Worm (Caenorhabditis elegans) whole organism, young adult: ENCODE measurements around the gene nex-1.

Source experiments
- B0019.2 ChIP-seq: fragments of 200-800 bp; sonication (Bioruptor generic); conservative IDR thresholded peaks from 2 replicates; pipeline ENCODE4 v1.3.6; 2022; ENCODE audit warnings: missing genetic modification reagents, missing genetic modification characterization, missing compliant biosample characterization
- C06A6.2 ChIP-seq: fragments of 200-800 bp; sonication (Bioruptor generic); conservative IDR thresholded peaks from 2 replicates; pipeline ENCODE4 v1.3.6; 2022; ENCODE audit warnings: missing genetic modification characterization, missing compliant biosample characterization
- D2030.7 ChIP-seq: fragments of 200-800 bp; sonication (Bioruptor generic); IDR thresholded peaks from 2 replicates; pipeline ENCODE4 v1.3.6; 2022; ENCODE audit warnings: missing genetic modification reagents, missing genetic modification characterization, missing compliant biosample characterization
- F33H1.4 ChIP-seq: fragments of 200-800 bp; sonication (Bioruptor generic); IDR thresholded peaks from 2 replicates; pipeline ENCODE4 v1.3.6; 2022; ENCODE audit warnings: missing genetic modification reagents, missing genetic modification characterization, missing compliant biosample characterization
- K11D2.4 ChIP-seq: fragments of 200-800 bp; sonication (Bioruptor generic); IDR thresholded peaks from 2 replicates; pipeline ENCODE4 v1.3.6; 2022; ENCODE audit warnings: missing genetic modification reagents, missing genetic modification characterization, missing compliant biosample characterization
- T26A5.8 ChIP-seq: sonication (generic microtip); optimal IDR thresholded peaks from 2 replicates; lab custom pipeline; 2016; ENCODE audit warnings: missing genetic modification characterization, missing compliant biosample characterization
- Y53G8AR.9 ChIP-seq: fragments of 200-800 bp; sonication (Bioruptor generic); conservative IDR thresholded peaks from 2 replicates; pipeline ENCODE4 v1.3.6; 2022; ENCODE audit warnings: missing genetic modification reagents, missing genetic modification characterization, missing compliant biosample characterization
- Y67H2A.10 ChIP-seq: fragments of 200-800 bp; sonication (Bioruptor generic); conservative IDR thresholded peaks from 2 replicates; pipeline ENCODE4 v1.3.6; 2022; ENCODE audit warnings: missing genetic modification reagents, missing genetic modification characterization, missing compliant biosample characterization
- ZK185.1 ChIP-seq: sonication (generic microtip); optimal IDR thresholded peaks from 2 replicates; lab custom pipeline; 2016; ENCODE audit warnings: mild to moderate bottlenecking, missing genetic modification characterization, missing compliant biosample characterization; ENCODE audit not compliant: poor library complexity, severe bottlenecking
- athp-1 ChIP-seq: sonication (generic microtip); optimal IDR thresholded peaks from 2 replicates; lab custom pipeline; 2017; ENCODE audit warnings: mild to moderate bottlenecking, missing genetic modification characterization, missing compliant biosample characterization
- attf-3 ChIP-seq: fragments of 200-800 bp; sonication (Bioruptor generic); conservative IDR thresholded peaks from 2 replicates; pipeline ENCODE4 v1.3.6; 2022; ENCODE audit warnings: missing genetic modification reagents, missing genetic modification characterization, missing compliant biosample characterization
- attf-5 ChIP-seq: fragments of 200-800 bp; sonication (Bioruptor generic); optimal IDR thresholded peaks from 2 replicates; lab custom pipeline; 2018; ENCODE audit warnings: mild to moderate bottlenecking, missing genetic modification characterization, missing compliant biosample characterization
- bed-2 ChIP-seq: fragments of 200-800 bp; sonication (Bioruptor generic); IDR thresholded peaks from 2 replicates; pipeline ENCODE4 v1.3.6; 2022; ENCODE audit warnings: missing genetic modification reagents, missing genetic modification characterization, missing compliant biosample characterization
- cebp-1 ChIP-seq, 2 experiments: fragments of 200-800 bp in 1 of 2; sonication (Bioruptor generic) in 1 of 2; sonication (generic microtip) in 1 of 2; IDR thresholded peaks in 1 of 2; optimal IDR thresholded peaks in 1 of 2; 2 replicates each; pipeline versions ENCODE4 v1.3.6 to Lab custom; 2017 to 2022; ENCODE audit warnings: missing compliant biosample characterization in 2 of 2, missing genetic modification characterization in 2 of 2, mild to moderate bottlenecking in 1 of 2, missing genetic modification reagents in 1 of 2, moderate library complexity in 1 of 2
- cebp-2 ChIP-seq: fragments of 200-800 bp; sonication (Bioruptor generic); IDR thresholded peaks from 2 replicates; pipeline ENCODE4 v1.3.6; 2022; ENCODE audit warnings: missing genetic modification characterization, missing compliant biosample characterization
- ceh-100 ChIP-seq: fragments of 200-800 bp; sonication (Bioruptor generic); IDR thresholded peaks from 2 replicates; pipeline ENCODE4 v1.3.6; 2022; ENCODE audit warnings: missing genetic modification reagents, missing genetic modification characterization, missing compliant biosample characterization
- dox-1 ChIP-seq: fragments of 200-800 bp; sonication (Bioruptor generic); IDR thresholded peaks from 2 replicates; pipeline ENCODE4 v1.3.6; 2022; ENCODE audit warnings: missing genetic modification reagents, missing genetic modification characterization, missing compliant biosample characterization
- egl-44 ChIP-seq: fragments of 200-800 bp; sonication (Bioruptor generic); IDR thresholded peaks from 2 replicates; pipeline ENCODE4 v1.3.6; 2022; ENCODE audit warnings: missing genetic modification reagents, missing genetic modification characterization, missing compliant biosample characterization
- egrh-3 ChIP-seq: fragments of 200-800 bp; sonication (Bioruptor generic); IDR thresholded peaks from 2 replicates; pipeline ENCODE4 v1.3.6; 2022; ENCODE audit warnings: missing genetic modification reagents, missing genetic modification characterization, missing compliant biosample characterization
- ekl-4 ChIP-seq: fragments of 200-800 bp; sonication (Bioruptor generic); IDR thresholded peaks from 2 replicates; pipeline ENCODE4 v1.3.6; 2022; ENCODE audit warnings: missing genetic modification reagents, missing genetic modification characterization, missing compliant biosample characterization
- gei-17 ChIP-seq: fragments of 200-800 bp; sonication (Bioruptor generic); optimal IDR thresholded peaks from 2 replicates; lab custom pipeline; 2018; ENCODE audit warnings: mild to moderate bottlenecking, missing genetic modification characterization, missing compliant biosample characterization
- hmg-1.2 ChIP-seq: fragments of 200-800 bp; sonication (Bioruptor generic); IDR thresholded peaks from 2 replicates; pipeline ENCODE4 v1.3.6; 2022; ENCODE audit warnings: missing genetic modification reagents, missing genetic modification characterization, missing compliant biosample characterization
- lin-40 ChIP-seq: sonication (generic microtip); optimal IDR thresholded peaks from 2 replicates; lab custom pipeline; 2016; ENCODE audit warnings: missing genetic modification characterization, mild to moderate bottlenecking, missing compliant biosample characterization, missing genotype, missing genetic modification reagents
- lin-54 ChIP-seq: fragments of 200-800 bp; sonication (Bioruptor generic); optimal IDR thresholded peaks from 2 replicates; lab custom pipeline; 2018; ENCODE audit warnings: mild to moderate bottlenecking, missing genetic modification characterization, missing compliant biosample characterization
- lsl-1 ChIP-seq: fragments of 200-800 bp; sonication (Bioruptor generic); optimal IDR thresholded peaks from 2 replicates; lab custom pipeline; 2018; ENCODE audit warnings: mild to moderate bottlenecking, missing genetic modification characterization, moderate library complexity, missing compliant biosample characterization
- madf-10 ChIP-seq: sonication (generic microtip); optimal IDR thresholded peaks from 2 replicates; lab custom pipeline; 2016; ENCODE audit warnings: mild to moderate bottlenecking, missing genetic modification characterization, missing compliant biosample characterization
- madf-6 ChIP-seq: fragments of 200-800 bp; sonication (Bioruptor generic); IDR thresholded peaks from 2 replicates; pipeline ENCODE4 v1.3.6; 2022; ENCODE audit warnings: missing genetic modification reagents, missing genetic modification characterization, missing compliant biosample characterization
- mcd-1 ChIP-seq: fragments of 200-800 bp; sonication (Bioruptor generic); IDR thresholded peaks from 2 replicates; pipeline ENCODE4 v1.3.6; 2022; ENCODE audit warnings: missing genetic modification reagents, missing genetic modification characterization, missing compliant biosample characterization
- nfyb-1 ChIP-seq: fragments of 200-800 bp; sonication (Bioruptor generic); IDR thresholded peaks from 2 replicates; pipeline ENCODE4 v1.3.6; 2022; ENCODE audit warnings: missing genetic modification reagents, missing genetic modification characterization, missing compliant biosample characterization
- nhr-179 ChIP-seq: sonication (generic microtip); optimal IDR thresholded peaks from 2 replicates; lab custom pipeline; 2016; ENCODE audit warnings: mild to moderate bottlenecking, missing genetic modification characterization, missing compliant biosample characterization
- nhr-80 ChIP-seq: sonication (generic microtip); optimal IDR thresholded peaks from 2 replicates; lab custom pipeline; 2016; ENCODE audit warnings: missing genetic modification characterization, missing compliant biosample characterization
- rcor-1 ChIP-seq: fragments of 200-800 bp; sonication (Bioruptor generic); IDR thresholded peaks from 2 replicates; pipeline ENCODE4 v1.3.6; 2022; ENCODE audit warnings: missing genetic modification reagents, missing genetic modification characterization, missing compliant biosample characterization
- repo-1 ChIP-seq: sonication (generic microtip); optimal IDR thresholded peaks from 2 replicates; lab custom pipeline; 2017; ENCODE audit warnings: mild to moderate bottlenecking, missing genetic modification characterization, missing compliant biosample characterization
- rpc-1 ChIP-seq, 2 experiments: fragments of 150-350 bp in 1 of 2; sonication (generic microtip) in 1 of 2; optimal IDR thresholded peaks; 2 replicates each; lab custom pipeline; 2014 to 2018; ENCODE audit warnings: missing biosample characterization in 1 of 2, missing genetic modification characterization in 1 of 2, missing genetic modification reagents in 1 of 2, missing genotype in 1 of 2
- snpc-3.4 ChIP-seq: sonication (generic microtip); optimal IDR thresholded peaks from 2 replicates; lab custom pipeline; 2017; ENCODE audit warnings: missing genetic modification characterization, mild to moderate bottlenecking, missing compliant biosample characterization, antibody characterized with exemption, moderate library complexity, missing genotype, missing genetic modification reagents
- snpc-4 ChIP-seq, 5 experiments: fragments of 150-350 bp in 1 of 5; sonication (generic microtip) in 4 of 5; optimal IDR thresholded peaks; 2 replicates each; lab custom pipeline; 2014 to 2018; ENCODE audit warnings: missing genetic modification characterization in 5 of 5, missing biosample characterization in 3 of 5, antibody characterized with exemption in 2 of 5, mild to moderate bottlenecking in 2 of 5, missing compliant biosample characterization in 2 of 5, missing genotype in 2 of 5, moderate library complexity in 2 of 5, missing genetic modification reagents in 1 of 5
- somi-1 ChIP-seq: fragments of 200-800 bp; sonication (Bioruptor generic); optimal IDR thresholded peaks from 2 replicates; lab custom pipeline; 2018; ENCODE audit warnings: mild to moderate bottlenecking, missing genetic modification characterization, missing compliant biosample characterization
- tlf-1 ChIP-seq: fragments of 200-800 bp; sonication (Bioruptor generic); optimal IDR thresholded peaks from 2 replicates; lab custom pipeline; 2018; ENCODE audit warnings: mild to moderate bottlenecking, missing genetic modification characterization, missing compliant biosample characterization
- unc-130 ChIP-seq: sonication (generic microtip); optimal IDR thresholded peaks from 2 replicates; lab custom pipeline; 2016; ENCODE audit warnings: missing genetic modification reagents, missing genetic modification characterization, missing compliant biosample characterization
- ztf-18 ChIP-seq: sonication (generic microtip); optimal IDR thresholded peaks from 2 replicates; lab custom pipeline; 2016; ENCODE audit warnings: missing genotype, mild to moderate bottlenecking, missing genetic modification characterization, missing compliant biosample characterization
- ztf-26 ChIP-seq: sonication (generic microtip); optimal IDR thresholded peaks from 2 replicates; lab custom pipeline; 2017; ENCODE audit warnings: missing genetic modification characterization, missing compliant biosample characterization
- ztf-6 ChIP-seq: fragments of 200-800 bp; sonication (Bioruptor generic); IDR thresholded peaks from 2 replicates; pipeline ENCODE4 v1.3.6; 2022; ENCODE audit warnings: missing genetic modification reagents, missing genetic modification characterization, missing compliant biosample characterization

Gene nex-1

ce11 chrIII:5222777-5223176 lies 2.6 kb upstream of the nex-1 start:
- TF ChIP-seq bed-2 (GFP tag; lab: Robert Waterston, UW): no peak
- no peak for TF ChIP-seq repo-1 (tag; lab: Kevin White, UChicago)

- TF ChIP-seq cebp-1 (GFP tag; IDR thresholded peaks at IDR 0.05; lab: Robert Waterston, UW) (peak; percentile 78), cebp-1 (tag; optimal IDR thresholded peaks at IDR 0.05; lab: Kevin White, UChicago) (peak; percentile 88), nhr-80 (tag; lab: Kevin White, UChicago) (peak; percentile 66), nhr-179 (tag; lab: Kevin White, UChicago) (no peak), attf-5 (GFP tag; lab: Kevin White, UChicago) (peak; percentile 29)
- TF ChIP-seq, all 124 proteins: peak for 3
Measured at ce11 chrIII:5224908-5225307, 513 bp upstream of the nex-1 start.

- TF ChIP-seq D2030.7 (GFP tag; lab: Robert Waterston, UW) (no peak; the same call in 1 of the 2 replicates), K11D2.4 (GFP tag; lab: Robert Waterston, UW) (peak; percentile 20; the same call in 1 of the 2 replicates), Y53G8AR.9 (GFP tag; lab: Robert Waterston, UW) (0 out of 2 replicates have a peak, but pooled peaks have one; percentile 34), rcor-1 (GFP tag; lab: Robert Waterston, UW) (peak; percentile 39; the same call in 1 of the 2 replicates), tlf-1 (GFP tag; lab: Kevin White, UChicago) (peak; percentile 13), nfyb-1 (peak; percentile 73; the same call in 1 of the 2 replicates), rpc-1 (optimal IDR thresholded peaks at IDR 0.05; lab: Kevin White, UChicago) (peak; percentile 25), rpc-1 (tag; optimal IDR thresholded peaks at IDR 0.05; lab: Kevin White, UChicago) (no peak), B0019.2 (no peak), mcd-1 (GFP tag; lab: Robert Waterston, UW) (peak; percentile 73), athp-1 (no peak), madf-10 (tag; lab: Kevin White, UChicago) (peak; percentile 54), T26A5.8 (tag; lab: Kevin White, UChicago) (no peak), egl-44 (GFP tag; lab: Robert Waterston, UW) (no peak), ekl-4 (GFP tag; lab: Robert Waterston, UW) (peak; percentile 59), ceh-100 (GFP tag; lab: Robert Waterston, UW) (peak; percentile 57; the same call in 1 of the 2 replicates), cebp-2 (GFP tag; lab: Robert Waterston, UW) (no peak), nhr-80 (tag; lab: Kevin White, UChicago) (peak; percentile 38), ZK185.1 (tag; lab: Kevin White, UChicago) (peak; percentile 68), unc-130 (GFP tag; lab: Kevin White, UChicago) (peak; percentile 23), snpc-4 (GFP tag; optimal IDR thresholded peaks at IDR 0.05; lab: Kevin White, UChicago) (no peak), snpc-4 (tag; optimal IDR thresholded peaks at IDR 0.05; lab: Kevin White, UChicago) (peak; percentile 24 to 75 (median 40)), C06A6.2 (GFP tag; lab: Robert Waterston, UW) (peak; percentile 46; the same call in 1 of the 2 replicates), madf-6 (peak; percentile 72), lsl-1 (GFP tag; lab: Kevin White, UChicago) (peak; percentile 47), ztf-26 (tag; lab: Kevin White, UChicago) (peak; percentile 19), egrh-3 (GFP tag; lab: Robert Waterston, UW) (peak; percentile 50), hmg-1.2 (GFP tag; lab: Robert Waterston, UW) (peak; percentile 47; the same call in 1 of the 2 replicates), snpc-3.4 (tag; lab: Kevin White, UChicago) (peak; percentile 62), lin-40 (tag; lab: Kevin White, UChicago) (peak; percentile 64), Y67H2A.10 (GFP tag; lab: Robert Waterston, UW) (0 out of 2 replicates have a peak, but pooled peaks have one; percentile 39), dox-1 (peak; percentile 56), F33H1.4 (GFP tag; lab: Robert Waterston, UW) (peak; percentile 96), attf-3 (GFP tag; lab: Robert Waterston, UW) (peak; percentile 57; the same call in 1 of the 2 replicates), lin-54 (GFP tag; lab: Kevin White, UChicago) (peak; percentile 71), ztf-6 (GFP tag; lab: Robert Waterston, UW) (no peak), ztf-18 (tag; lab: Kevin White, UChicago) (peak; percentile 12), gei-17 (no peak), somi-1 (GFP tag; lab: Kevin White, UChicago) (no peak)
Measured at ce11 chrIII:5227831-5228467, 2.5 kb downstream of the nex-1 start, which contains the start of the genes C34E10.12, C34E10.10 and atp-2. Gene C34E10.12 (minus strand): TSS chrIII:5227881. Gene C34E10.10 (minus strand): TSS chrIII:5227884. Gene atp-2 (plus strand): TSS chrIII:5228417.
